Fruit fly (Drosophila melanogaster): ENCODE data around the gene CG32109.

The CG32109 gene

DNA sequence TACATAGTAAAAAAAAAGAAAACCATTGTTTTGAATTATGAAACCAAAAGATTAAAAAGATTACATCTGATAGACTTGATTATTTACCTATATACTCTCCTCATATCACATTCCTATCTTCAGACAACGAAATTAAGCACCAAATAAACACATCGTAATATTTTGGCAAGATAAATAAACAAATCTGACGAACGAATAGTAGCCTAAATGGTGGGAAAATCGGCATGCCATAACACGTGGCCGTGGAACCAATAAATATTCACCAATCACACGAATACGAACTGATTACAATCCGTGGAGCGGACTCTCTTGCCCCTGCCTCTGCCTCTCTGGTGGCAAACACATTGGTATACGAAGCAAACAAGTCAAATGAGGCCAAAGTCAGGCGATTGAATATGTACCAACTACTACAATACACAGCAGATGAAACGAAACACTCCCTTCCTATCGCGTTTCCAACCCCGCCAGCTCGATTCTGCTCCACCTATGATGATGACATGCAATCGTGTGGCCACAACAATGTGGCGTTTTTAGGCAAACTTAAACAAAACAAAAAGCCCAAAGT is 51.0 kb downstream of the CG32109 start (continued):
- TF ChIP-seq ci (GFP tag; IDR thresholded peaks at IDR 0.05) (peak; percentile 58; the same call in 1 of the 3 replicates), CG2199 (GFP tag; IDR thresholded peaks at IDR 0.05) (peak; percentile 74; the same call in 1 of the 3 replicates), CG7987 (GFP tag; optimal IDR thresholded peaks at IDR 0.05) (peak; percentile 48), CG8290 (GFP tag; optimal IDR thresholded peaks at IDR 0.05) (no peak), CG8290 (tag; optimal IDR thresholded peaks at IDR 0.05) (peak in 1 of 2 experiments; percentile 46), crol (GFP tag; IDR thresholded peaks at IDR 0.05) (peak; percentile 83), gsb (GFP tag; IDR thresholded peaks at IDR 0.05) (peak; percentile 6; the same call in 1 of the 2 replicates), CG1024 (GFP tag; IDR thresholded peaks at IDR 0.05) (0 out of 2 replicates have a peak, but pooled peaks have one; percentile 20), Rfx (GFP tag; IDR thresholded peaks at IDR 0.05) (peak; percentile 32; the same call in 1 of the 2 replicates), kni (GFP tag; optimal IDR thresholded peaks at IDR 0.05) (no peak), CG6175 (GFP tag; IDR thresholded peaks at IDR 0.05) (peak; percentile 70; the same call in 2 of the 3 replicates), sd (tag; optimal IDR thresholded peaks at IDR 0.05) (peak; percentile 52), onecut (GFP tag; IDR thresholded peaks at IDR 0.05) (0 out of 2 replicates have a peak, but pooled peaks have one; percentile 9), Meics (GFP tag; optimal IDR thresholded peaks at IDR 0.05) (peak; percentile 14), abd-A (tag; optimal IDR thresholded peaks at IDR 0.05) (peak; percentile 35), rib (GFP tag; IDR thresholded peaks at IDR 0.05) (peak; percentile 34; the same call in 1 of the 2 replicates), dati (GFP tag; IDR thresholded peaks at IDR 0.05) (no peak), croc (GFP tag; conservative IDR thresholded peaks at IDR 0.05) (no peak), lmd (GFP tag; IDR thresholded peaks at IDR 0.05) (no peak), CG34376 (GFP tag; optimal IDR thresholded peaks at IDR 0.05) (peak; percentile 47), sug (tag; optimal IDR thresholded peaks at IDR 0.05) (peak; percentile 50), so (GFP tag; IDR thresholded peaks at IDR 0.05) (peak; percentile 42; the same call in 1 of the 3 replicates), stc (GFP tag; IDR thresholded peaks at IDR 0.05) (no peak), CG10543 (GFP tag; optimal IDR thresholded peaks at IDR 0.05) (peak; percentile 60), CG14441 (GFP tag; IDR thresholded peaks at IDR 0.05) (0 out of 2 replicates have a peak, but pooled peaks have one; percentile 8), mirr (GFP tag; optimal IDR thresholded peaks at IDR 0.05) (peak; percentile 46), slbo (GFP tag; IDR thresholded peaks at IDR 0.05) (peak; percentile 25; the same call in 1 of the 2 replicates), Hand (GFP tag; optimal IDR thresholded peaks at IDR 0.05) (peak; percentile 13), CG12299 (tag; optimal IDR thresholded peaks at IDR 0.05) (peak; percentile 4), ATbp (GFP tag; optimal IDR thresholded peaks at IDR 0.05) (peak; percentile 14), schlank (tag; optimal IDR thresholded peaks at IDR 0.05) (peak; percentile 9), E2f1 (GFP tag; IDR thresholded peaks at IDR 0.05) (peak; percentile 22; the same call in 1 of the 2 replicates), CG8089 (GFP tag; optimal IDR thresholded peaks at IDR 0.05) (no peak), chinmo (GFP tag; IDR thresholded peaks at IDR 0.05; ENCODE audit: partially characterized antibody) (peak; percentile 67; the same call in 1 of the 4 replicates), CG34224 (GFP tag; IDR thresholded peaks at IDR 0.05; ENCODE audit: partially characterized antibody) (no peak)
